Worm (Caenorhabditis elegans) whole organism, L4/young adult: ENCODE results near the gene K07D4.9.

Experiments
- W03F9.2 ChIP-seq: fragments of 150-350 bp; optimal IDR thresholded peaks from 2 replicates; lab custom pipeline; 2014; ENCODE audit warnings: missing biosample characterization, missing genetic modification characterization
- dao-5 ChIP-seq: sonication (generic microtip); optimal IDR thresholded peaks from 2 replicates; lab custom pipeline; 2016; ENCODE audit warnings: missing genotype, missing genetic modification characterization, moderate library complexity, missing compliant biosample characterization
- him-1 ChIP-seq: sonication (generic microtip); optimal IDR thresholded peaks from 2 replicates; lab custom pipeline; 2016; ENCODE audit warnings: missing genotype, missing genetic modification reagents, missing genetic modification characterization, missing compliant biosample characterization

K07D4.9 gene

DNA sequence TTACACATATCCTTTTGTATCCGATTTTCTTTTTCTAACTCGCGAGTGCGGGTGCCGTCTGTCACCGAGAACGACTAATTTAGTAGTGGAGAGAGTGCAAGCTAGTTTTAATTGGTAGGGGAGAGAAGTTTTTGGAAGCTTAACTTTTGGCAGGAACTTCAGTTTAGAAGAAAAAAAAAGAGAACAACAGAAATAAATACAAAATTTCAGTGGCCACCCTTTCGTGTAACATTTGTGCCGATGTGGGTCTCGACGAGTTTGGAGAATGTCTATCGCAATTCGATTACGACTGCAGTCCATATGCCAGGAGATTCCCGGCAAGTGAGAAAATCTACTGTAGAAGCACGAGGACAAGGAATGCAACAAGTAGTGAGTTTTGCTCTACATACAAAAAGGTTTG lies 39.8 kb downstream of the K07D4.9 start:
- TF ChIP-seq W03F9.2 (tag; lab: Kevin White, UChicago) = no peak
- TF ChIP-seq him-1 (tag; lab: Kevin White, UChicago) = no peak
- TF ChIP-seq dao-5 (tag; lab: Kevin White, UChicago) = no peak

ce11 chrII:4071075-4071474 lies 42.7 kb downstream of the K07D4.9 start:
- no peak for TF ChIP-seq W03F9.2 (tag; lab: Kevin White, UChicago)
- no peak for TF ChIP-seq him-1 (tag; lab: Kevin White, UChicago)
- TF ChIP-seq dao-5 (tag; lab: Kevin White, UChicago) = no peak

DNA sequence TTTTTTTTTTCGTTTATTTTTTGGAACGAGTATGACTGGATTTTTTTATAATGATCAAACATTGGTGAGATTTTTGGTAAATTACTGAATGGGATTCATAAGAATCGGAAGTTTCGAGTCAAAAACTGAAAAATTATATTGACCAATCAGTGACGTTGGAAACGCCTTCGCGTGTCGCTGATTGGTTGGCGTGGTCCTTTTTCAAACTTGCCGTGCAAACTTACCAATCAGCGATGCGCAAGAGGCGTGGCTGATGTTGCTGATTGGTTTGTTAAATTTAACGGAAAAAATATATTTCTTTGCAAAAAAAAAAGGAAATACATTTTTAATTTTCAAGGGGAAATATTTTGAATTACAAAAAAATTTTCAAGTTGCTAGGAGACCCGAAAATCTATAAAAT lies 46.3 kb downstream of the K07D4.9 start:
- TF ChIP-seq dao-5 (tag; lab: Kevin White, UChicago) (no peak), W03F9.2 (tag; lab: Kevin White, UChicago) (no peak), him-1 (tag; lab: Kevin White, UChicago) (no peak)
